Worm (Caenorhabditis elegans): Measurements from ENCODE around the gene Y105C5A.1268.

DNA sequence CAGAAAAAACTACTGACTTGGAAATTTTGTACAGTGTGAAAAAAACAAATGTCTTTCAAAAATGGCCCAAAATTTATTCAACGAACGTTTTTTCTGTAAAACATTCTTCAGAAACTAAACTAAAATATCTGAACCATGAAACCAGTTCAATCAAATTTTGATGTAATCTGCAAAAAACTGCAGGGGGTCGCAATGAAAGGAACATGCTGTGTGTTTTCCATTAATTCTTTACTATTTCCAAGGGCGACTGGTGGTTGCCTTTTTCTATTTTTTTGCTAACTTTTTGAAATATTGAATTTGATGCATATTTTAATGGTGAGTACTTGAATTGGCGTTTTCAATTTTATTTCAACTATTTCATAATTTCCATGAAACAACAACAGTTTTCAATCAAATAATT lies 15.1 kb downstream of the Y105C5A.1268 start, which contains the start of gene Y105C5A.9:
- TF ChIP-seq nhr-25 (tag; optimal IDR thresholded peaks at IDR 0.05): no peak
- TF ChIP-seq unc-62 (GFP tag; optimal IDR thresholded peaks at IDR 0.05): no peak
- no peak for TF ChIP-seq elt-1 (tag; optimal IDR thresholded peaks at IDR 0.05)
- TF ChIP-seq elt-2 (tag; optimal IDR thresholded peaks at IDR 0.05): no peak
